Worm (Caenorhabditis elegans): ENCODE results near the gene K08D8.5.

Gene K08D8.5

ce11 chrIV:12903687-12904086, 8.2 kb downstream of the K08D8.5 start:
- no peak for TF ChIP-seq jun-1 (tag; optimal IDR thresholded peaks at IDR 0.05)
- TF ChIP-seq R02D3.7 (tag; optimal IDR thresholded peaks at IDR 0.05) = no peak
- TF ChIP-seq elt-2 (tag; optimal IDR thresholded peaks at IDR 0.05) = peak; percentile 64

- TF ChIP-seq fos-1 (tag; optimal IDR thresholded peaks at IDR 0.05) (no peak), elt-2 (tag; optimal IDR thresholded peaks at IDR 0.05) (peak; percentile 61)
Observed at ce11 chrIV:12902430-12903110, 9.4 kb downstream of the K08D8.5 start, which contains the start of gene K08D8.2. TSS of gene K08D8.2 (plus strand) at chrIV:12903060.

ce11 chrIV:12901602-12902001, 10.3 kb downstream of the K08D8.5 start:
- TF ChIP-seq jun-1 (tag; optimal IDR thresholded peaks at IDR 0.05) (peak; percentile 50), pqm-1 (tag; optimal IDR thresholded peaks at IDR 0.05) (peak; percentile 51), unc-39 (tag; optimal IDR thresholded peaks at IDR 0.05) (no peak), lin-15B (tag; optimal IDR thresholded peaks at IDR 0.05) (no peak), elt-3 (tag; optimal IDR thresholded peaks at IDR 0.05) (no peak), snpc-4 (tag; optimal IDR thresholded peaks at IDR 0.05) (no peak), elt-2 (tag; optimal IDR thresholded peaks at IDR 0.05) (peak; percentile 86)

- TF ChIP-seq nfya-1 (tag; optimal IDR thresholded peaks at IDR 0.05; ENCODE audit: insufficient read depth) = no peak
- no peak for TF ChIP-seq lin-39 (tag; optimal IDR thresholded peaks at IDR 0.05)
- no peak for TF ChIP-seq ceh-28 (tag; optimal IDR thresholded peaks at IDR 0.05)
- TF ChIP-seq ceh-16 (tag; optimal IDR thresholded peaks at IDR 0.05) = no peak
- TF ChIP-seq lin-15B (tag; optimal IDR thresholded peaks at IDR 0.05) = no peak
- TF ChIP-seq elt-3 (tag; optimal IDR thresholded peaks at IDR 0.05) = no peak
- TF ChIP-seq egl-5 (tag; optimal IDR thresholded peaks at IDR 0.05) = no peak
- TF ChIP-seq nhr-43 (tag; optimal IDR thresholded peaks at IDR 0.05; ENCODE audit: poor library complexity, severe bottlenecking) = no peak
- TF ChIP-seq mml-1 (tag; optimal IDR thresholded peaks at IDR 0.05) = no peak
- TF ChIP-seq nhr-25 (tag; optimal IDR thresholded peaks at IDR 0.05) = no peak
- no peak for TF ChIP-seq mdl-1 (tag; optimal IDR thresholded peaks at IDR 0.05)
- TF ChIP-seq nhr-67 (tag; optimal IDR thresholded peaks at IDR 0.05) = no peak
- TF ChIP-seq nhr-12 (tag; optimal IDR thresholded peaks at IDR 0.05) = no peak
- TF ChIP-seq fkh-10 (GFP tag; optimal IDR thresholded peaks at IDR 0.05) = no peak
- no peak for TF ChIP-seq pha-4 (tag; optimal IDR thresholded peaks at IDR 0.05)
- TF ChIP-seq ama-1 (optimal IDR thresholded peaks at IDR 0.05) = no peak
- TF ChIP-seq unc-62 (GFP tag; optimal IDR thresholded peaks at IDR 0.05) = no peak
Observed at ce11 chrIV:12900267-12900666, 11.7 kb downstream of the K08D8.5 start, which contains the start of gene K08D8.10. TSS of gene K08D8.10 (plus strand) at chrIV:12900567.

ce11 chrIV:12899392-12899791, 12.5 kb downstream of the K08D8.5 start, which contains the start of gene K08D8.9:
TSS of gene K08D8.9 (plus strand) at chrIV:12899692.
- TF ChIP-seq nhr-76 (tag; optimal IDR thresholded peaks at IDR 0.05) (no peak), fkh-10 (GFP tag; optimal IDR thresholded peaks at IDR 0.05) (no peak), pqm-1 (tag; optimal IDR thresholded peaks at IDR 0.05) (no peak), ceh-9 (tag; optimal IDR thresholded peaks at IDR 0.05) (no peak), fkh-2 (tag; optimal IDR thresholded peaks at IDR 0.05) (no peak), nhr-77 (tag; optimal IDR thresholded peaks at IDR 0.05) (no peak), elt-1 (tag; optimal IDR thresholded peaks at IDR 0.05) (no peak), nhr-237 (tag; optimal IDR thresholded peaks at IDR 0.05) (no peak), hmg-11 (tag; optimal IDR thresholded peaks at IDR 0.05) (no peak), nhr-67 (tag; optimal IDR thresholded peaks at IDR 0.05) (no peak)

ce11 chrIV:12898823-12899222, 13.1 kb downstream of the K08D8.5 start:
- TF ChIP-seq ztf-11 (tag; optimal IDR thresholded peaks at IDR 0.05) (no peak), elt-2 (tag; optimal IDR thresholded peaks at IDR 0.05) (peak; percentile 10), pha-4 (tag; optimal IDR thresholded peaks at IDR 0.05) (peak; percentile 10)

All from whole organism, L3 larva.